Fruit fly (Drosophila melanogaster) whole organism, embryonic: ENCODE measurements around the gene Capr.
A peak's percentile ranks its signal among the peaks of the same experiment; 100 is the strongest.

Experiments
- Bteb2 ChIP-seq: fragments of 200-800 bp; sonication (Bioruptor generic); optimal IDR thresholded peaks from 2 replicates; lab custom pipeline; 2016; ENCODE audit warnings: missing biosample characterization, missing genetic modification characterization
- CG11247 ChIP-seq: fragments of 200-800 bp; sonication (Bioruptor generic); IDR thresholded peaks from 2 replicates; pipeline ENCODE4 v1.3.6; 2022; ENCODE audit warnings: missing biosample characterization, missing genetic modification characterization
- CG12744 ChIP-seq: fragments of 200-800 bp; sonication (Bioruptor generic); optimal IDR thresholded peaks from 2 replicates; lab custom pipeline; 2016; ENCODE audit warnings: missing biosample characterization, missing genetic modification characterization
- CG15601 ChIP-seq: fragments of 200-800 bp; sonication (Bioruptor generic); optimal IDR thresholded peaks from 3 replicates; lab custom pipeline; 2019; ENCODE audit warnings: missing biosample characterization, mild to moderate bottlenecking, missing genetic modification characterization, moderate library complexity
- CG17912 ChIP-seq: fragments of 200-800 bp; sonication (Bioruptor generic); optimal IDR thresholded peaks from 2 replicates; lab custom pipeline; 2018; ENCODE audit warnings: missing biosample characterization, mild to moderate bottlenecking, missing genetic modification characterization
- CG18764 ChIP-seq: fragments of 200-800 bp; sonication (Bioruptor generic); optimal IDR thresholded peaks from 3 replicates; lab custom pipeline; 2016; ENCODE audit warnings: missing biosample characterization, missing genetic modification characterization
- CG2116 ChIP-seq: fragments of 200-800 bp; sonication (Bioruptor generic); optimal IDR thresholded peaks from 3 replicates; lab custom pipeline; 2018; ENCODE audit warnings: missing biosample characterization, mild to moderate bottlenecking, missing genetic modification characterization
- CG2875 ChIP-seq: fragments of 200-800 bp; sonication (Bioruptor generic); optimal IDR thresholded peaks from 2 replicates; lab custom pipeline; 2017; ENCODE audit warnings: missing biosample characterization, mild to moderate bottlenecking, missing genetic modification characterization, missing genetic modification reagents
- CG30403 ChIP-seq: fragments of 200-800 bp; sonication (Bioruptor generic); optimal IDR thresholded peaks from 3 replicates; lab custom pipeline; 2016; ENCODE audit warnings: missing biosample characterization, missing genetic modification characterization
- CG3163 ChIP-seq: fragments of 200-800 bp; sonication (Bioruptor generic); optimal IDR thresholded peaks from 3 replicates; lab custom pipeline; 2016; ENCODE audit warnings: missing biosample characterization, missing genetic modification characterization
- CG32772 ChIP-seq: fragments of 200-800 bp; sonication (Bioruptor generic); IDR thresholded peaks from 2 replicates; pipeline ENCODE4 v1.3.6; 2022; ENCODE audit warnings: missing biosample characterization, missing genetic modification characterization
- CG33557 ChIP-seq: fragments of 200-800 bp; sonication (Bioruptor generic); optimal IDR thresholded peaks from 2 replicates; lab custom pipeline; 2019; ENCODE audit warnings: missing biosample characterization, mild to moderate bottlenecking, missing genetic modification characterization, moderate library complexity
- CG6654 ChIP-seq: fragments of 200-800 bp; sonication (Bioruptor generic); optimal IDR thresholded peaks from 2 replicates; lab custom pipeline; 2017; ENCODE audit warnings: missing biosample characterization, mild to moderate bottlenecking, missing genetic modification characterization
- CG6683 ChIP-seq: fragments of 200-800 bp; sonication (Bioruptor generic); optimal IDR thresholded peaks from 2 replicates; lab custom pipeline; 2017; ENCODE audit warnings: missing biosample characterization, mild to moderate bottlenecking, missing genetic modification characterization, missing genetic modification reagents
- CG7271 ChIP-seq: fragments of 200-800 bp; sonication (Bioruptor generic); optimal IDR thresholded peaks from 2 replicates; lab custom pipeline; 2018; ENCODE audit warnings: missing biosample characterization, mild to moderate bottlenecking, missing genetic modification characterization, moderate library complexity
- CG7786 ChIP-seq: fragments of 200-800 bp; sonication (Bioruptor generic); optimal IDR thresholded peaks from 2 replicates; lab custom pipeline; 2016; ENCODE audit warnings: missing biosample characterization, missing genetic modification characterization
- CG7928 ChIP-seq: fragments of 200-800 bp; sonication (Bioruptor generic); optimal IDR thresholded peaks from 2 replicates; lab custom pipeline; 2017; ENCODE audit warnings: missing biosample characterization, mild to moderate bottlenecking, missing genetic modification characterization
- CG8924 ChIP-seq: fragments of 200-800 bp; optimal IDR thresholded peaks from 3 replicates; lab custom pipeline; 2019; ENCODE audit warnings: missing biosample characterization, mild to moderate bottlenecking, missing genetic modification characterization, moderate library complexity
- D ChIP-seq, 2 experiments: fragments of 200-800 bp in 1 of 2; fragments of >200 bp in 1 of 2; sonication (Bioruptor generic) in 1 of 2; optimal IDR thresholded peaks; 2 replicates in 1 of 2; 3 replicates in 1 of 2; lab custom pipeline; 2017; ENCODE audit warnings: mild to moderate bottlenecking in 1 of 2, missing biosample characterization in 1 of 2, missing genetic modification characterization in 1 of 2, missing genetic modification reagents in 1 of 2
- D19A ChIP-seq: fragments of 200-800 bp; optimal IDR thresholded peaks from 3 replicates; lab custom pipeline; 2019; ENCODE audit warnings: missing biosample characterization, mild to moderate bottlenecking, missing genetic modification characterization, moderate library complexity
- Dek ChIP-seq: fragments of 200-800 bp; sonication (Bioruptor generic); optimal IDR thresholded peaks from 3 replicates; lab custom pipeline; 2019; ENCODE audit warnings: missing biosample characterization, mild to moderate bottlenecking, missing genetic modification characterization, moderate library complexity
- Dp ChIP-seq: fragments of 200-800 bp; sonication (Bioruptor generic); optimal IDR thresholded peaks from 2 replicates; lab custom pipeline; 2018; ENCODE audit warnings: missing biosample characterization, mild to moderate bottlenecking, missing genetic modification characterization, moderate library complexity
- Fer2 ChIP-seq: fragments of 200-800 bp; sonication (Bioruptor generic); optimal IDR thresholded peaks from 2 replicates; lab custom pipeline; 2018; ENCODE audit warnings: missing biosample characterization, mild to moderate bottlenecking, missing genetic modification characterization, moderate library complexity
- Meics ChIP-seq: fragments of 200-800 bp; sonication (Bioruptor generic); optimal IDR thresholded peaks from 2 replicates; lab custom pipeline; 2017; ENCODE audit warnings: missing biosample characterization, mild to moderate bottlenecking, missing genetic modification characterization
- Mes4 ChIP-seq: fragments of 200-800 bp; sonication (Bioruptor generic); optimal IDR thresholded peaks from 2 replicates; lab custom pipeline; 2016; ENCODE audit warnings: missing biosample characterization, missing genetic modification characterization
- Myb ChIP-seq: fragments of 200-800 bp; sonication (Bioruptor generic); optimal IDR thresholded peaks from 2 replicates; lab custom pipeline; 2016; ENCODE audit warnings: missing biosample characterization, missing genetic modification characterization
- Neu2 ChIP-seq: fragments of 200-800 bp; sonication (Bioruptor generic); optimal IDR thresholded peaks from 3 replicates; lab custom pipeline; 2016; ENCODE audit warnings: missing biosample characterization, missing genetic modification characterization, borderline replicate concordance
- Ssrp ChIP-seq: fragments of 200-800 bp; sonication (Bioruptor generic); optimal IDR thresholded peaks from 2 replicates; lab custom pipeline; 2018; ENCODE audit warnings: missing biosample characterization, mild to moderate bottlenecking, missing genetic modification characterization, moderate library complexity
- aop ChIP-seq: fragments of 200-800 bp; sonication (Bioruptor generic); IDR thresholded peaks from 2 replicates; pipeline ENCODE4 v1.3.6; 2022; ENCODE audit warnings: missing biosample characterization, missing genetic modification characterization
- btn ChIP-seq: fragments of 200-800 bp; sonication (Bioruptor generic); optimal IDR thresholded peaks from 2 replicates; lab custom pipeline; 2016; ENCODE audit warnings: missing biosample characterization, missing genetic modification characterization
- ci ChIP-seq: fragments of 200-800 bp; sonication (Bioruptor generic); IDR thresholded peaks from 3 replicates; pipeline ENCODE4 v1.3.6; 2022; ENCODE audit warnings: missing biosample characterization, missing genetic modification characterization
- cwo ChIP-seq: fragments of 200-800 bp; sonication (Bioruptor generic); optimal IDR thresholded peaks from 3 replicates; lab custom pipeline; 2017; ENCODE audit warnings: missing biosample characterization, missing genetic modification characterization, mild to moderate bottlenecking, moderate library complexity, missing genetic modification reagents
- gcm ChIP-seq: fragments of 200-800 bp; sonication (Bioruptor generic); optimal IDR thresholded peaks from 2 replicates; lab custom pipeline; 2019; ENCODE audit warnings: missing biosample characterization, mild to moderate bottlenecking, missing genetic modification characterization, moderate library complexity
- grn ChIP-seq: fragments of 200-800 bp; sonication (Bioruptor generic); optimal IDR thresholded peaks from 3 replicates; lab custom pipeline; 2017; ENCODE audit warnings: missing biosample characterization, missing genetic modification characterization
- inv ChIP-seq: fragments of 200-800 bp; sonication (Bioruptor generic); IDR thresholded peaks from 2 replicates; pipeline ENCODE4 v1.3.6; 2022; ENCODE audit warnings: missing biosample characterization, missing genetic modification characterization; ENCODE audit not compliant: partially characterized antibody
- knrl ChIP-seq: fragments of 200-800 bp; sonication (Bioruptor generic); IDR thresholded peaks from 3 replicates; pipeline ENCODE4 v1.3.6; 2022; ENCODE audit warnings: missing biosample characterization, missing genetic modification characterization; ENCODE audit not compliant: partially characterized antibody
- lab ChIP-seq: fragments of 200-800 bp; sonication (Bioruptor generic); optimal IDR thresholded peaks from 3 replicates; lab custom pipeline; 2017; ENCODE audit warnings: missing biosample characterization, missing genetic modification characterization, mild to moderate bottlenecking, moderate library complexity, missing genetic modification reagents
- lov ChIP-seq, 2 experiments: fragments of 200-800 bp in 1 of 2; fragments of >200 bp in 1 of 2; sonication (Bioruptor generic) in 1 of 2; IDR thresholded peaks in 1 of 2; optimal IDR thresholded peaks in 1 of 2; 2 replicates in 1 of 2; 3 replicates in 1 of 2; pipeline versions ENCODE4 v1.3.6 to Lab custom; 2017 to 2022; ENCODE audit warnings: missing biosample characterization in 1 of 2, missing genetic modification characterization in 1 of 2
- nmo ChIP-seq: fragments of 200-800 bp; sonication (Bioruptor generic); optimal IDR thresholded peaks from 2 replicates; lab custom pipeline; 2018; ENCODE audit warnings: missing biosample characterization, mild to moderate bottlenecking, missing genetic modification characterization, moderate library complexity
- pb ChIP-seq: fragments of 200-800 bp; sonication (Bioruptor generic); optimal IDR thresholded peaks from 3 replicates; lab custom pipeline; 2016; ENCODE audit warnings: missing biosample characterization, missing genetic modification characterization
- pfk ChIP-seq: fragments of 200-800 bp; sonication (Bioruptor generic); optimal IDR thresholded peaks from 2 replicates; lab custom pipeline; 2018; ENCODE audit warnings: missing biosample characterization, mild to moderate bottlenecking, missing genetic modification characterization, moderate library complexity
- salm ChIP-seq: fragments of 200-800 bp; sonication (Bioruptor generic); optimal IDR thresholded peaks from 2 replicates; lab custom pipeline; 2018; ENCODE audit warnings: missing biosample characterization, mild to moderate bottlenecking, missing genetic modification characterization
- sim ChIP-seq: fragments of 200-800 bp; sonication (Bioruptor generic); IDR thresholded peaks from 2 replicates; pipeline ENCODE4 v1.3.6; 2022; ENCODE audit warnings: missing biosample characterization, missing genetic modification characterization
- so ChIP-seq: fragments of 200-800 bp; sonication (Bioruptor generic); IDR thresholded peaks from 3 replicates; pipeline ENCODE4 v1.3.6; 2022; ENCODE audit warnings: missing biosample characterization, missing genetic modification characterization
- twi ChIP-seq: fragments of 200-800 bp; optimal IDR thresholded peaks from 2 replicates; lab custom pipeline; 2019; ENCODE audit warnings: missing biosample characterization, mild to moderate bottlenecking, missing genetic modification characterization, moderate library complexity
- zen2 ChIP-seq: fragments of 200-800 bp; sonication (Bioruptor generic); IDR thresholded peaks from 3 replicates; pipeline ENCODE4 v1.3.6; 2022; ENCODE audit warnings: missing biosample characterization, missing genetic modification characterization; ENCODE audit not compliant: partially characterized antibody

Gene Capr

DNA sequence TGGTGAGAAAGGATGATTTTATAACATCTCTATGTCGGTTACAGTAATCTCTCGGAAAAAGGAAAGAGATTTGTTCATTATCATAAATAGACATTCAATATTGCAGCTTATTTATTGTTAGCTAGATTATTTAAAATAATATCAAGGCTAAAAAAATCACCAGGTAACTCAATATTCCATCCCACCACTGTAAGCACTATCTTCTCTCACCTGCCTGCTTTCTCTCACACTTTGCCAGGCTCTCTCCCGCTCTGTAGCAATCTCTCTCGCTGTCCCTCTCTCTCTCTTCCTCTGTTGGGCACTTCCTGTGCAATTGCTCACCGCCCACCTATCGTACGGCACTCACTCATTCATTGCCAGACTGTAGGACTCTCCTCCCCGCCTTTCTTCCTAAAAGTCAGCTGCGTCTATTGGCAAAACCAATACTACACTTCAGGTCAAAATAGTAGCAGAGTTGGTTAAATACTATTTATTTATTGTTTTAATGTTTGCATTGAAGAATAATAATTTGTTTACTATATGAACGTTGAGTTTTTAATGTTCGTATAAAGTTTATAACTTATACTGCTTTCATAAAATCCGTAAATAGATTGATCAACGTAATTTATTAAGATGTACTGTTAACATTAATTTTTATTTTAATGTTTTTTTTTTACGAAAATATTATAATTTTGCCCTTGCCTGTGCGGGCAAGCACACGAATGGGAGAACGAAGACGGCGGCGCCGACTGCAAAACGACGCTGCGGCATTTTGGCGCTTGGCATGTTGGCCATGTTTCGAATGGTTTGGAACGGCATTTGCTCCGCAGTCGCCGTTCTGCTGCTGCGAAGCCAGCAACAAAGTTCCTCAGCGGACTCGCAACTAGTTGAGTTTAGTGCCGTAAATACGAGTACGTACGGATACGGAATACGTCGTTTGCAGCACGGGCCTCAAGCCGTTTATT, 32.3 kb downstream of the Capr start (continued):
- TF ChIP-seq lov (optimal IDR thresholded peaks at IDR 0.05; lab: Kevin White, UChicago): no peak
- TF ChIP-seq lov (GFP tag; IDR thresholded peaks at IDR 0.05; lab: Robert Waterston, UW): peak; percentile 94
- TF ChIP-seq Meics (GFP tag; lab: Kevin White, UChicago): peak; percentile 93
- no peak for TF ChIP-seq inv (GFP tag; lab: Robert Waterston, UW)
- peak; percentile 4 for TF ChIP-seq Neu2 (GFP tag; lab: Kevin White, UChicago)
- no peak for TF ChIP-seq zen2 (GFP tag; lab: Robert Waterston, UW)
- TF ChIP-seq btn (GFP tag; lab: Kevin White, UChicago): peak; percentile 71
- peak; percentile 94 for TF ChIP-seq CG12744 (GFP tag; lab: Kevin White, UChicago)
- TF ChIP-seq Myb: peak; percentile 73
- TF ChIP-seq gcm (GFP tag; lab: Kevin White, UChicago): peak; percentile 88
- TF ChIP-seq CG7271 (tag; lab: Kevin White, UChicago): no peak
- peak; percentile 45 for TF ChIP-seq D19A (tag; lab: Kevin White, UChicago)
- TF ChIP-seq CG8924 (tag; lab: Kevin White, UChicago): peak; percentile 70
- no peak for TF ChIP-seq D (optimal IDR thresholded peaks at IDR 0.05; lab: Kevin White, UChicago)
- peak; percentile 67 for TF ChIP-seq D (GFP tag; optimal IDR thresholded peaks at IDR 0.05; lab: Kevin White, UChicago)
- TF ChIP-seq CG2116 (GFP tag; lab: Kevin White, UChicago): peak; percentile 57
- peak; percentile 92 for TF ChIP-seq nmo (GFP tag; lab: Kevin White, UChicago)
- TF ChIP-seq CG33557 (GFP tag; lab: Kevin White, UChicago): peak; percentile 27
- TF ChIP-seq salm (tag; lab: Kevin White, UChicago): peak; percentile 88
- peak; percentile 74 for TF ChIP-seq CG7928 (GFP tag; lab: Kevin White, UChicago)
- TF ChIP-seq CG11247 (GFP tag; lab: Robert Waterston, UW): peak; percentile 99
- TF ChIP-seq pfk (GFP tag; lab: Kevin White, UChicago): no peak
- peak; percentile 84 for TF ChIP-seq CG3163
- TF ChIP-seq CG2875 (GFP tag; lab: Kevin White, UChicago): peak; percentile 53
- TF ChIP-seq CG15601 (tag; lab: Kevin White, UChicago): peak; percentile 67
- peak; percentile 90 for TF ChIP-seq Dek (tag; lab: Kevin White, UChicago)
- TF ChIP-seq Mes4: peak; percentile 88
- TF ChIP-seq CG6654 (GFP tag; lab: Kevin White, UChicago): peak; percentile 75
- peak; percentile 95 for TF ChIP-seq so (GFP tag; lab: Robert Waterston, UW)
- peak; percentile 92 for TF ChIP-seq sim (GFP tag; lab: Robert Waterston, UW)
- peak; percentile 98 for TF ChIP-seq CG32772
- TF ChIP-seq Ssrp (tag; lab: Kevin White, UChicago): peak; percentile 88
- peak; percentile 91 for TF ChIP-seq aop (GFP tag; lab: Robert Waterston, UW)
- peak; percentile 44 for TF ChIP-seq twi
- peak; percentile 88 for TF ChIP-seq CG6683 (GFP tag; lab: Kevin White, UChicago)
- peak; percentile 90 for TF ChIP-seq CG30403 (GFP tag; lab: Kevin White, UChicago)
- TF ChIP-seq CG17912 (GFP tag; lab: Kevin White, UChicago): peak; percentile 67
- peak; percentile 80 for TF ChIP-seq pb (GFP tag; lab: Kevin White, UChicago)
- peak; percentile 90 for TF ChIP-seq cwo (GFP tag; lab: Kevin White, UChicago)
- peak; percentile 78 for TF ChIP-seq CG18764 (GFP tag; lab: Kevin White, UChicago)
- TF ChIP-seq grn (GFP tag; lab: Kevin White, UChicago): peak; percentile 16
- peak; percentile 97 for TF ChIP-seq lab (GFP tag; lab: Kevin White, UChicago)
- TF ChIP-seq Dp: peak; percentile 0
- TF ChIP-seq CG7786: peak; percentile 97
- TF ChIP-seq ci (GFP tag; lab: Robert Waterston, UW): peak; percentile 98
- peak; percentile 93 for TF ChIP-seq Fer2 (tag; lab: Kevin White, UChicago)
- no peak for TF ChIP-seq knrl (GFP tag; lab: Robert Waterston, UW)
- TF ChIP-seq Bteb2 (GFP tag; lab: Kevin White, UChicago): peak; percentile 96
